Fruit fly (Drosophila melanogaster): Measurements from ENCODE around the gene CG14710.

CG14710 gene

dm6 chr3R:11655873-11656374, 36.0 kb downstream of the CG14710 start, which contains the start of gene CG42327 (continued):
- peak; percentile 98 for TF ChIP-seq CG32006 (GFP tag; optimal IDR thresholded peaks at IDR 0.05)
- peak; percentile 90 for TF ChIP-seq CG11294 (GFP tag; IDR thresholded peaks at IDR 0.05)
- peak; percentile 98 for TF ChIP-seq eg (GFP tag; IDR thresholded peaks at IDR 0.05)
- TF ChIP-seq CG10669 (GFP tag; optimal IDR thresholded peaks at IDR 0.05): peak; percentile 93
- peak; percentile 97 for TF ChIP-seq Hr4 (GFP tag; optimal IDR thresholded peaks at IDR 0.05)
- peak; percentile 93 for TF ChIP-seq CG8632 (GFP tag; optimal IDR thresholded peaks at IDR 0.05)
- TF ChIP-seq Ets96B (tag; optimal IDR thresholded peaks at IDR 0.05): peak; percentile 94
- peak; percentile 96 for TF ChIP-seq acj6 (GFP tag; optimal IDR thresholded peaks at IDR 0.05)
- TF ChIP-seq Sox102F (GFP tag; optimal IDR thresholded peaks at IDR 0.05): peak; percentile 96
- peak; percentile 96 for TF ChIP-seq svp (GFP tag)
- TF ChIP-seq Blimp-1 (GFP tag; optimal IDR thresholded peaks at IDR 0.05): peak; percentile 96
- peak; percentile 96 for TF ChIP-seq CG34406 (GFP tag; optimal IDR thresholded peaks at IDR 0.05)
- peak; percentile 93 for TF ChIP-seq topi (GFP tag; optimal IDR thresholded peaks at IDR 0.05)
- peak; percentile 91 for TF ChIP-seq lz (GFP tag; optimal IDR thresholded peaks at IDR 0.05)
- TF ChIP-seq CG6792 (GFP tag; optimal IDR thresholded peaks at IDR 0.05): peak; percentile 95
- peak; percentile 87 for TF ChIP-seq Ets21C (GFP tag; optimal IDR thresholded peaks at IDR 0.05)
- TF ChIP-seq Sox15 (GFP tag; optimal IDR thresholded peaks at IDR 0.05): peak; percentile 80
- peak; percentile 90 for TF ChIP-seq spab (GFP tag; optimal IDR thresholded peaks at IDR 0.05)
- peak; percentile 80 for TF ChIP-seq fd85E (GFP tag; optimal IDR thresholded peaks at IDR 0.05)
- TF ChIP-seq Eip93F (GFP tag; optimal IDR thresholded peaks at IDR 0.05): peak; percentile 91
- peak; percentile 98 for TF ChIP-seq Lpt (GFP tag; optimal IDR thresholded peaks at IDR 0.05)
- TF ChIP-seq fd59A (GFP tag; optimal IDR thresholded peaks at IDR 0.05): peak; percentile 83
- TF ChIP-seq Hr39 (GFP tag; optimal IDR thresholded peaks at IDR 0.05): peak; percentile 86
- TF ChIP-seq Smox (GFP tag; optimal IDR thresholded peaks at IDR 0.05): peak; percentile 93
- peak; percentile 86 for TF ChIP-seq fkh (GFP tag; optimal IDR thresholded peaks at IDR 0.05)
- TF ChIP-seq CG11762 (GFP tag; optimal IDR thresholded peaks at IDR 0.05; ENCODE audit: insufficient read depth): peak; percentile 94
- TF ChIP-seq Gug (GFP tag; IDR thresholded peaks at IDR 0.05): peak; percentile 92
- peak; percentile 86 for TF ChIP-seq CG1621 (tag; optimal IDR thresholded peaks at IDR 0.05)
- peak; percentile 97 for TF ChIP-seq dac (GFP tag; optimal IDR thresholded peaks at IDR 0.05)
- TF ChIP-seq CG6276 (GFP tag; optimal IDR thresholded peaks at IDR 0.05): peak; percentile 95

- TF ChIP-seq esn (GFP tag; optimal IDR thresholded peaks at IDR 0.05): peak; percentile 99
- peak; percentile 99 for TF ChIP-seq net (GFP tag; optimal IDR thresholded peaks at IDR 0.05)
- TF ChIP-seq CG31627 (GFP tag; optimal IDR thresholded peaks at IDR 0.05): peak; percentile 98
- TF ChIP-seq Sox15 (GFP tag; optimal IDR thresholded peaks at IDR 0.05): peak; percentile 98
- peak; percentile 99 for TF ChIP-seq CG6792 (GFP tag; optimal IDR thresholded peaks at IDR 0.05)
- TF ChIP-seq vri (GFP tag; optimal IDR thresholded peaks at IDR 0.05): peak; percentile 98
- TF ChIP-seq Gug (GFP tag; IDR thresholded peaks at IDR 0.05): peak; percentile 98
- TF ChIP-seq Blimp-1 (GFP tag; optimal IDR thresholded peaks at IDR 0.05): peak; percentile 86
- peak; percentile 95 for TF ChIP-seq fd85E (GFP tag; optimal IDR thresholded peaks at IDR 0.05)
- peak; percentile 99 for TF ChIP-seq CG3919 (GFP tag; optimal IDR thresholded peaks at IDR 0.05)
- peak; percentile 17 for TF ChIP-seq fkh (GFP tag; optimal IDR thresholded peaks at IDR 0.05)
- TF ChIP-seq Hr4 (GFP tag; optimal IDR thresholded peaks at IDR 0.05): peak; percentile 99
- peak; percentile 99 for TF ChIP-seq CG10669 (GFP tag; optimal IDR thresholded peaks at IDR 0.05)
- TF ChIP-seq eg (GFP tag; IDR thresholded peaks at IDR 0.05): peak; percentile 99
- TF ChIP-seq topi (GFP tag; optimal IDR thresholded peaks at IDR 0.05): peak; percentile 99
- peak; percentile 98 for TF ChIP-seq CG8319 (GFP tag; optimal IDR thresholded peaks at IDR 0.05)
- peak; percentile 99 for TF ChIP-seq Sox14 (GFP tag; optimal IDR thresholded peaks at IDR 0.05)
- peak; percentile 98 for TF ChIP-seq dsx (GFP tag; optimal IDR thresholded peaks at IDR 0.05; ENCODE audit: poor library complexity, severe bottlenecking)
- TF ChIP-seq Hr38 (GFP tag; optimal IDR thresholded peaks at IDR 0.05): peak; percentile 83
- TF ChIP-seq CG1621 (tag; optimal IDR thresholded peaks at IDR 0.05): peak; percentile 98
- peak; percentile 98 for TF ChIP-seq salr (GFP tag; optimal IDR thresholded peaks at IDR 0.05)
- TF ChIP-seq svp (GFP tag): peak; percentile 99
- peak; percentile 99 for TF ChIP-seq OdsH (GFP tag; optimal IDR thresholded peaks at IDR 0.05)
- TF ChIP-seq CG10631 (GFP tag; optimal IDR thresholded peaks at IDR 0.05): peak; percentile 99
- TF ChIP-seq CG8119 (GFP tag; IDR thresholded peaks at IDR 0.05): peak; percentile 99
- TF ChIP-seq CG34406 (GFP tag; optimal IDR thresholded peaks at IDR 0.05): peak; percentile 98
- TF ChIP-seq Met (GFP tag; optimal IDR thresholded peaks at IDR 0.05): peak; percentile 99
- peak; percentile 98 for TF ChIP-seq CG11762 (GFP tag; optimal IDR thresholded peaks at IDR 0.05; ENCODE audit: insufficient read depth)
- peak; percentile 98 for TF ChIP-seq Smox (GFP tag; optimal IDR thresholded peaks at IDR 0.05)
- TF ChIP-seq CG6854 (GFP tag; optimal IDR thresholded peaks at IDR 0.05): peak; percentile 93
- peak; percentile 98 for TF ChIP-seq CG4318 (GFP tag; optimal IDR thresholded peaks at IDR 0.05)
- peak; percentile 97 for TF ChIP-seq dac (GFP tag; optimal IDR thresholded peaks at IDR 0.05)
Measured at dm6 chr3R:11656614-11657216, 36.8 kb downstream of the CG14710 start.

Measured in whole organism, prepupa.